Fruit fly (Drosophila melanogaster) whole organism, embryonic: ENCODE measurements around the gene CG3348.

Experiments used
- Antp ChIP-seq: fragments of 200-800 bp; sonication (Bioruptor generic); optimal IDR thresholded peaks from 3 replicates; lab custom pipeline; 2016; ENCODE audit warnings: missing biosample characterization, missing genetic modification characterization
- Bdp1 ChIP-seq: fragments of 200-800 bp; sonication (Bioruptor generic); optimal IDR thresholded peaks from 3 replicates; lab custom pipeline; 2016; ENCODE audit warnings: missing biosample characterization, missing genetic modification characterization
- CG11398 ChIP-seq: fragments of 200-800 bp; sonication (Bioruptor generic); optimal IDR thresholded peaks from 2 replicates; lab custom pipeline; 2016; ENCODE audit warnings: missing biosample characterization, missing genetic modification characterization
- CG11696 ChIP-seq: fragments of 200-800 bp; sonication (Bioruptor generic); IDR thresholded peaks from 2 replicates; pipeline ENCODE4 v1.3.6; 2022; ENCODE audit warnings: missing biosample characterization, missing genetic modification characterization
- CG12071 ChIP-seq: fragments of 200-800 bp; sonication (Bioruptor generic); optimal IDR thresholded peaks from 3 replicates; lab custom pipeline; 2018; ENCODE audit warnings: missing biosample characterization, mild to moderate bottlenecking, missing genetic modification characterization
- CG1529 ChIP-seq: fragments of 200-800 bp; sonication (Bioruptor generic); optimal IDR thresholded peaks from 3 replicates; lab custom pipeline; 2018; ENCODE audit warnings: missing biosample characterization, missing genetic modification characterization
- CG17328 ChIP-seq: fragments of 200-800 bp; sonication (Bioruptor generic); IDR thresholded peaks from 2 replicates; pipeline ENCODE4 v1.3.6; 2022; ENCODE audit warnings: missing biosample characterization, missing genetic modification characterization
- CG17802 ChIP-seq: fragments of 200-800 bp; sonication (Bioruptor generic); optimal IDR thresholded peaks from 2 replicates; lab custom pipeline; 2018; ENCODE audit warnings: missing biosample characterization, mild to moderate bottlenecking, missing genetic modification characterization, moderate library complexity
- CG30431 ChIP-seq: fragments of 200-800 bp; sonication (Bioruptor generic); optimal IDR thresholded peaks from 2 replicates; lab custom pipeline; 2017; ENCODE audit warnings: missing biosample characterization, missing genetic modification characterization
- CG31365 ChIP-seq: fragments of 200-800 bp; sonication (Bioruptor generic); optimal IDR thresholded peaks from 2 replicates; lab custom pipeline; 2018; ENCODE audit warnings: missing biosample characterization, mild to moderate bottlenecking, missing genetic modification characterization
- CG31388 ChIP-seq: fragments of 200-800 bp; sonication (Bioruptor generic); optimal IDR thresholded peaks from 2 replicates; lab custom pipeline; 2016; ENCODE audit warnings: missing biosample characterization, missing genetic modification characterization
- CG32532 ChIP-seq: fragments of 200-800 bp; sonication (Bioruptor generic); IDR thresholded peaks from 2 replicates; pipeline ENCODE4 v1.3.6; 2022; ENCODE audit warnings: missing biosample characterization, missing genetic modification characterization
- CG34422 ChIP-seq: fragments of 200-800 bp; sonication (Bioruptor generic); IDR thresholded peaks from 3 replicates; pipeline ENCODE4 v1.3.6; 2022; ENCODE audit warnings: missing biosample characterization, missing genetic modification characterization
- CG7556 ChIP-seq: fragments of 200-800 bp; sonication (Bioruptor generic); optimal IDR thresholded peaks from 2 replicates; lab custom pipeline; 2017; ENCODE audit warnings: missing biosample characterization, mild to moderate bottlenecking, missing genetic modification characterization
- CrebB ChIP-seq: fragments of 200-800 bp; sonication (Bioruptor generic); optimal IDR thresholded peaks from 3 replicates; lab custom pipeline; 2018; ENCODE audit warnings: missing biosample characterization, mild to moderate bottlenecking, missing genetic modification characterization
- Dbx ChIP-seq: fragments of 200-800 bp; sonication (Bioruptor generic); IDR thresholded peaks from 3 replicates; pipeline ENCODE4 v1.3.6; 2022; ENCODE audit warnings: missing biosample characterization, missing genetic modification characterization
- Dek ChIP-seq: fragments of 200-800 bp; sonication (Bioruptor generic); optimal IDR thresholded peaks from 3 replicates; lab custom pipeline; 2019; ENCODE audit warnings: missing biosample characterization, mild to moderate bottlenecking, missing genetic modification characterization, moderate library complexity
- Dll ChIP-seq: fragments of 200-800 bp; sonication (Bioruptor generic); IDR thresholded peaks from 4 replicates; pipeline ENCODE4 v1.3.6; 2022; ENCODE audit warnings: missing biosample characterization, missing genetic modification characterization; ENCODE audit not compliant: partially characterized antibody
- Doc2 ChIP-seq: fragments of 200-800 bp; sonication (Bioruptor generic); IDR thresholded peaks from 2 replicates; pipeline ENCODE4 v1.3.6; 2022; ENCODE audit warnings: missing biosample characterization, missing genetic modification characterization
- Ets65A ChIP-seq: fragments of 200-800 bp; sonication (Bioruptor generic); peaks from one replicate; lab custom pipeline; 2016; ENCODE audit warnings: missing biosample characterization, missing genetic modification characterization
- HLH3B ChIP-seq: fragments of 200-800 bp; sonication (Bioruptor generic); IDR thresholded peaks from 2 replicates; pipeline ENCODE4 v1.3.6; 2022; ENCODE audit warnings: missing biosample characterization, missing genetic modification characterization
- Myb ChIP-seq: fragments of 200-800 bp; sonication (Bioruptor generic); optimal IDR thresholded peaks from 2 replicates; lab custom pipeline; 2016; ENCODE audit warnings: missing biosample characterization, missing genetic modification characterization
- Pdp1 ChIP-seq, 2 experiments: fragments of 200-800 bp; sonication (Bioruptor generic); optimal IDR thresholded peaks; 3 replicates each; lab custom pipeline; 2016; ENCODE audit warnings: missing biosample characterization in 2 of 2, missing genetic modification characterization in 2 of 2, mild to moderate bottlenecking in 1 of 2, moderate library complexity in 1 of 2
- Ravus ChIP-seq: fragments of 200-800 bp; sonication (Bioruptor generic); IDR thresholded peaks from 2 replicates; pipeline ENCODE4 v1.3.6; 2022; ENCODE audit warnings: missing biosample characterization, missing genetic modification characterization
- Six4 ChIP-seq: fragments of 200-800 bp; sonication (Bioruptor generic); optimal IDR thresholded peaks from 2 replicates; lab custom pipeline; 2016; ENCODE audit warnings: missing biosample characterization, missing genetic modification characterization
- Ssrp ChIP-seq: fragments of 200-800 bp; sonication (Bioruptor generic); optimal IDR thresholded peaks from 2 replicates; lab custom pipeline; 2018; ENCODE audit warnings: missing biosample characterization, mild to moderate bottlenecking, missing genetic modification characterization, moderate library complexity
- Usf ChIP-seq: fragments of 200-800 bp; sonication (Bioruptor generic); optimal IDR thresholded peaks from 2 replicates; lab custom pipeline; 2017; ENCODE audit warnings: missing genotype, missing biosample characterization, missing genetic modification characterization
- ara ChIP-seq: fragments of 200-800 bp; sonication (Bioruptor generic); IDR thresholded peaks from 2 replicates; pipeline ENCODE4 v1.3.6; 2022; ENCODE audit warnings: missing biosample characterization, missing genetic modification characterization
- cg ChIP-seq: fragments of 200-800 bp; sonication (Bioruptor generic); optimal IDR thresholded peaks from 3 replicates; lab custom pipeline; 2019; ENCODE audit warnings: missing biosample characterization, mild to moderate bottlenecking, missing genetic modification characterization, moderate library complexity
- dati ChIP-seq: fragments of 200-800 bp; sonication (Bioruptor generic); IDR thresholded peaks from 2 replicates; pipeline ENCODE4 v1.3.6; 2022; ENCODE audit warnings: missing biosample characterization, missing genetic modification characterization
- dmrt99B ChIP-seq: fragments of 200-800 bp; sonication (Bioruptor generic); optimal IDR thresholded peaks from 2 replicates; lab custom pipeline; 2018; ENCODE audit warnings: missing biosample characterization, mild to moderate bottlenecking, missing genetic modification characterization, moderate library complexity
- ems ChIP-seq: fragments of 200-800 bp; sonication (Bioruptor generic); optimal IDR thresholded peaks from 3 replicates; lab custom pipeline; 2016; ENCODE audit warnings: missing biosample characterization, missing genetic modification characterization
- esg ChIP-seq: fragments of 200-800 bp; sonication (Bioruptor generic); conservative IDR thresholded peaks from 2 replicates; pipeline ENCODE4 v1.3.6; 2022; ENCODE audit warnings: missing biosample characterization, missing genetic modification characterization
- gro ChIP-seq: fragments of 200-800 bp; sonication (Bioruptor generic); optimal IDR thresholded peaks from 2 replicates; lab custom pipeline; 2016; ENCODE audit warnings: missing biosample characterization, missing genetic modification characterization
- hbn ChIP-seq: fragments of 200-800 bp; sonication (Bioruptor generic); IDR thresholded peaks from 2 replicates; pipeline ENCODE4 v1.3.6; 2022; ENCODE audit warnings: missing biosample characterization, missing genetic modification characterization; ENCODE audit not compliant: partially characterized antibody
- jumu ChIP-seq: fragments of 200-800 bp; sonication (Bioruptor generic); optimal IDR thresholded peaks from 3 replicates; lab custom pipeline; 2016; ENCODE audit warnings: missing biosample characterization, missing genetic modification characterization
- oc ChIP-seq: fragments of 200-800 bp; sonication (Bioruptor generic); optimal IDR thresholded peaks from 2 replicates; lab custom pipeline; 2018; ENCODE audit warnings: missing biosample characterization, mild to moderate bottlenecking, missing genetic modification characterization, moderate library complexity
- pfk ChIP-seq: fragments of 200-800 bp; sonication (Bioruptor generic); optimal IDR thresholded peaks from 2 replicates; lab custom pipeline; 2018; ENCODE audit warnings: missing biosample characterization, mild to moderate bottlenecking, missing genetic modification characterization, moderate library complexity
- sima ChIP-seq: fragments of 200-800 bp; sonication (Bioruptor generic); optimal IDR thresholded peaks from 2 replicates; lab custom pipeline; 2016; ENCODE audit warnings: missing biosample characterization, missing genetic modification characterization
- stwl ChIP-seq: fragments of 200-800 bp; sonication (Bioruptor generic); optimal IDR thresholded peaks from 3 replicates; lab custom pipeline; 2018; ENCODE audit warnings: missing biosample characterization, mild to moderate bottlenecking, missing genetic modification characterization, moderate library complexity
- yki ChIP-seq: fragments of >200 bp; optimal IDR thresholded peaks from 3 replicates; lab custom pipeline; 2018
- zfh1 ChIP-seq: fragments of 200-800 bp; sonication (Bioruptor generic); IDR thresholded peaks from 3 replicates; pipeline ENCODE4 v1.3.6; 2022; ENCODE audit warnings: missing biosample characterization, missing genetic modification characterization

Gene CG3348

dm6 chr3R:27289638-27290037 is 2.4 kb downstream of the CG3348 start (continued):
- peak; percentile 25 for TF ChIP-seq Ssrp
- peak; percentile 35 for TF ChIP-seq dmrt99B
- no peak for TF ChIP-seq CG1529 (GFP tag; lab: Kevin White, UChicago)
- no peak for TF ChIP-seq Usf
- TF ChIP-seq Ravus (GFP tag; lab: Robert Waterston, UW) = no peak
- TF ChIP-seq CG17328 = no peak
- TF ChIP-seq CG12071 = peak; percentile 40
- no peak for TF ChIP-seq CG11398 (GFP tag; lab: Kevin White, UChicago)
- TF ChIP-seq cg (GFP tag; lab: Kevin White, UChicago) = no peak
- TF ChIP-seq CG31365 (tag; lab: Kevin White, UChicago) = no peak
- peak; percentile 12 for TF ChIP-seq Antp (GFP tag; lab: Kevin White, UChicago)
- TF ChIP-seq Dek = peak; percentile 32
- TF ChIP-seq Dbx (GFP tag; lab: Robert Waterston, UW) = peak; percentile 57; the same call in 1 of the 3 replicates
- peak; percentile 80 for TF ChIP-seq CG32532 (GFP tag; lab: Robert Waterston, UW)
- TF ChIP-seq dati = no peak
- TF ChIP-seq Six4 (GFP tag; lab: Kevin White, UChicago) = peak; percentile 5
- peak; percentile 6 for TF ChIP-seq Myb
- peak; percentile 19 for TF ChIP-seq CG30431 (GFP tag; lab: Kevin White, UChicago)
- TF ChIP-seq ara (GFP tag; lab: Robert Waterston, UW) = peak; percentile 39; the same call in 1 of the 2 replicates
- peak; percentile 26 for TF ChIP-seq CrebB (tag; lab: Kevin White, UChicago)
- TF ChIP-seq Dll (GFP tag; lab: Robert Waterston, UW) = no peak
- peak; percentile 61 for TF ChIP-seq Ets65A (GFP tag; lab: Kevin White, UChicago)
- TF ChIP-seq stwl (tag; lab: Kevin White, UChicago) = no peak
- TF ChIP-seq sima (GFP tag; lab: Kevin White, UChicago) = no peak
- no peak for TF ChIP-seq hbn (GFP tag; lab: Robert Waterston, UW)
- TF ChIP-seq CG11696 (GFP tag; lab: Robert Waterston, UW) = 0 out of 2 replicates have a peak, but pooled peaks have one; percentile 22
- TF ChIP-seq jumu (GFP tag; lab: Kevin White, UChicago) = no peak
- no peak for TF ChIP-seq ems (GFP tag; lab: Kevin White, UChicago)
- no peak for TF ChIP-seq esg (GFP tag; lab: Robert Waterston, UW)
- TF ChIP-seq CG34422 (GFP tag; lab: Robert Waterston, UW) = peak; percentile 36; the same call in 1 of the 3 replicates
- TF ChIP-seq oc (tag; lab: Kevin White, UChicago) = peak; percentile 2
- peak; percentile 1 for TF ChIP-seq gro (GFP tag; lab: Kevin White, UChicago)
- TF ChIP-seq zfh1 = peak; percentile 62; the same call in 1 of the 3 replicates
- no peak for TF ChIP-seq pfk (GFP tag; lab: Kevin White, UChicago)
- no peak for TF ChIP-seq yki (lab: Kevin White, UChicago)
- no peak for TF ChIP-seq HLH3B (GFP tag; lab: Robert Waterston, UW)
- peak; percentile 32 to 44 for TF ChIP-seq Pdp1 (GFP tag; optimal IDR thresholded peaks at IDR 0.05; lab: Kevin White, UChicago)
- no peak for TF ChIP-seq Doc2 (GFP tag; lab: Robert Waterston, UW)
- TF ChIP-seq CG7556 (GFP tag; lab: Kevin White, UChicago) = peak; percentile 15
- no peak for TF ChIP-seq CG31388 (GFP tag; lab: Kevin White, UChicago)
- TF ChIP-seq CG17802 (tag; lab: Kevin White, UChicago) = no peak
- TF ChIP-seq Bdp1 (GFP tag; lab: Kevin White, UChicago) = no peak
